Worm (Caenorhabditis elegans): ENCODE measurements around the gene nas-19.
"Not testable (repeated sequence)": the region's sequence is repeated elsewhere in the genome, so short reads cannot be mapped to it uniquely, and the experiment has no call there.

Gene nas-19

ce11 chrV:11398616-11399015 is 3.9 kb downstream of the nas-19 start, which contains the start of gene nas-17:
Gene nas-17 (plus strand): TSS chrV:11398916.
- TF ChIP-seq F55B11.4 (tag; optimal IDR thresholded peaks at IDR 0.05; ENCODE audit: borderline replicate concordance, insufficient read depth) (no peak), xnd-1 (tag; optimal IDR thresholded peaks at IDR 0.05) (no peak), egl-44 (GFP tag; IDR thresholded peaks at IDR 0.05) (no peak), K11D2.4 (GFP tag; IDR thresholded peaks at IDR 0.05) (no peak), lsl-1 (GFP tag; optimal IDR thresholded peaks at IDR 0.05) (no peak), ekl-4 (GFP tag; IDR thresholded peaks at IDR 0.05) (no peak), nhr-179 (tag; optimal IDR thresholded peaks at IDR 0.05) (no peak), ztf-3 (GFP tag; optimal IDR thresholded peaks at IDR 0.05) (no peak), ceh-40 (GFP tag; IDR thresholded peaks at IDR 0.05) (no peak), aptf-2 (GFP tag; conservative IDR thresholded peaks at IDR 0.05) (no peak), mxl-1 (tag; optimal IDR thresholded peaks at IDR 0.05) (no peak), ceh-100 (GFP tag; IDR thresholded peaks at IDR 0.05) (no peak), tbp1 (GFP tag; optimal IDR thresholded peaks at IDR 0.05) (no peak), Y56A3A.18 (GFP tag; IDR thresholded peaks at IDR 0.05) (no peak), lin-35 (GFP tag; optimal IDR thresholded peaks at IDR 0.05) (no peak), attf-5 (GFP tag; optimal IDR thresholded peaks at IDR 0.05) (no peak)

ce11 chrV:11396134-11396533 is 6.4 kb downstream of the nas-19 start, which contains the start of gene nas-18:
Gene nas-18 (plus strand): TSS chrV:11396434.
- TF ChIP-seq nfyb-1 (GFP tag; IDR thresholded peaks at IDR 0.05); hmg-20 (GFP tag; IDR thresholded peaks at IDR 0.05); C06A6.2 (GFP tag; conservative IDR thresholded peaks at IDR 0.05): not testable (repeated sequence)

ce11 chrV:11395024-11395423 is 7.5 kb downstream of the nas-19 start, which contains the start of gene K03B8.4:
Gene K03B8.4 (minus strand): TSS chrV:11395124.
- TF ChIP-seq mes-4 (tag; optimal IDR thresholded peaks at IDR 0.05); ztf-22 (GFP tag; optimal IDR thresholded peaks at IDR 0.05); him-1 (tag; optimal IDR thresholded peaks at IDR 0.05): not testable (repeated sequence)

ce11 chrV:11392020-11392419 is 10.5 kb downstream of the nas-19 start, which contains the start of gene nas-16:
Gene nas-16 (plus strand): TSS chrV:11392320.
- TF ChIP-seq ZK185.1 (tag; optimal IDR thresholded peaks at IDR 0.05; ENCODE audit: poor library complexity, severe bottlenecking), result no peak
- TF ChIP-seq ceh-27 (GFP tag; optimal IDR thresholded peaks at IDR 0.05), result no peak
- TF ChIP-seq T07F8.4 (tag; optimal IDR thresholded peaks at IDR 0.05), result no peak
- TF ChIP-seq F23B12.7 (tag; optimal IDR thresholded peaks at IDR 0.05; ENCODE audit: insufficient read depth), result no peak
- TF ChIP-seq sea-2 (GFP tag; IDR thresholded peaks at IDR 0.05), result no peak
- TF ChIP-seq attf-6 (GFP tag; IDR thresholded peaks at IDR 0.05), result no peak
- no peak for TF ChIP-seq attf-3 (GFP tag; conservative IDR thresholded peaks at IDR 0.05)
- TF ChIP-seq T26A5.8 (tag; optimal IDR thresholded peaks at IDR 0.05), result no peak
- TF ChIP-seq C17E4.6 (GFP tag; IDR thresholded peaks at IDR 0.05), result no peak

- TF ChIP-seq tbp1 (GFP tag; optimal IDR thresholded peaks at IDR 0.05) (peak; percentile 60), snpc-1.3 (tag; optimal IDR thresholded peaks at IDR 0.05; ENCODE audit: insufficient read depth) (peak; percentile 15), hmg-1.2 (GFP tag; IDR thresholded peaks at IDR 0.05) (peak; percentile 73), him-1 (tag; optimal IDR thresholded peaks at IDR 0.05) (peak; percentile 48), snpc-4 (GFP tag; optimal IDR thresholded peaks at IDR 0.05) (peak; percentile 85), snpc-4 (tag; optimal IDR thresholded peaks at IDR 0.05) (peak in 3 of 4 experiments; percentile 86 to 92 (median 91)), F33H1.4 (GFP tag; IDR thresholded peaks at IDR 0.05) (0 out of 2 replicates have a peak, but pooled peaks have one; percentile 30), lin-26 (GFP tag; IDR thresholded peaks at IDR 0.05) (0 out of 2 replicates have a peak, but pooled peaks have one; percentile 32), pbrm-1 (GFP tag; IDR thresholded peaks at IDR 0.05) (peak; percentile 52; the same call in 1 of the 2 replicates), lsl-1 (GFP tag; optimal IDR thresholded peaks at IDR 0.05) (peak; percentile 14), madf-6 (GFP tag; IDR thresholded peaks at IDR 0.05) (peak; percentile 40; the same call in 1 of the 2 replicates), D2030.7 (GFP tag; IDR thresholded peaks at IDR 0.05) (peak; percentile 62), snpc-3.4 (tag; optimal IDR thresholded peaks at IDR 0.05) (peak; percentile 61), nfyb-1 (GFP tag; IDR thresholded peaks at IDR 0.05) (peak; percentile 47; the same call in 1 of the 2 replicates), snpc-1.1 (tag; optimal IDR thresholded peaks at IDR 0.05; ENCODE audit: insufficient read depth) (peak; percentile 88)
Measured at ce11 chrV:11391033-11391432, 11.5 kb downstream of the nas-19 start.
